Worm (Caenorhabditis elegans) whole organism, young adult: ENCODE data around the gene cest-13.

Source experiments
- B0019.2 ChIP-seq: fragments of 200-800 bp; sonication (Bioruptor generic); conservative IDR thresholded peaks from 2 replicates; pipeline ENCODE4 v1.3.6; 2022; ENCODE audit warnings: missing genetic modification reagents, missing genetic modification characterization, missing compliant biosample characterization
- B0336.3 ChIP-seq: fragments of 200-800 bp; sonication (Bioruptor generic); IDR thresholded peaks from 2 replicates; pipeline ENCODE4 v1.3.6; 2022; ENCODE audit warnings: missing genetic modification characterization, missing compliant biosample characterization
- F10E7.11 ChIP-seq: sonication (generic microtip); optimal IDR thresholded peaks from 2 replicates; lab custom pipeline; 2017; ENCODE audit warnings: mild to moderate bottlenecking, missing genetic modification characterization, moderate library complexity, missing compliant biosample characterization
- F33H1.4 ChIP-seq: fragments of 200-800 bp; sonication (Bioruptor generic); IDR thresholded peaks from 2 replicates; pipeline ENCODE4 v1.3.6; 2022; ENCODE audit warnings: missing genetic modification reagents, missing genetic modification characterization, missing compliant biosample characterization
- F39B2.1 ChIP-seq: fragments of 200-800 bp; sonication (Bioruptor generic); IDR thresholded peaks from 2 replicates; pipeline ENCODE4 v1.3.6; 2022; ENCODE audit warnings: missing genetic modification reagents, missing genetic modification characterization, missing compliant biosample characterization
- F49E8.2 ChIP-seq: sonication (generic microtip); optimal IDR thresholded peaks from 3 replicates; lab custom pipeline; 2017; ENCODE audit warnings: missing genetic modification characterization, mild to moderate bottlenecking, missing compliant biosample characterization, antibody characterized with exemption, moderate library complexity; ENCODE audit not compliant: insufficient read depth
- T26A5.8 ChIP-seq: sonication (generic microtip); optimal IDR thresholded peaks from 2 replicates; lab custom pipeline; 2016; ENCODE audit warnings: missing genetic modification characterization, missing compliant biosample characterization
- Y56A3A.18 ChIP-seq: fragments of 200-800 bp; sonication (Bioruptor generic); IDR thresholded peaks from 2 replicates; pipeline ENCODE4 v1.3.6; 2022; ENCODE audit warnings: missing genetic modification reagents, missing genetic modification characterization, missing compliant biosample characterization
- Y67H2A.10 ChIP-seq: fragments of 200-800 bp; sonication (Bioruptor generic); conservative IDR thresholded peaks from 2 replicates; pipeline ENCODE4 v1.3.6; 2022; ENCODE audit warnings: missing genetic modification reagents, missing genetic modification characterization, missing compliant biosample characterization
- Y79H2A.3 ChIP-seq: fragments of 200-800 bp; sonication (Bioruptor generic); conservative IDR thresholded peaks from 2 replicates; pipeline ENCODE4 v1.3.6; 2022; ENCODE audit warnings: missing genetic modification reagents, missing genetic modification characterization, missing compliant biosample characterization
- Y95B8A.8 ChIP-seq: fragments of 200-800 bp; sonication (Bioruptor generic); IDR thresholded peaks from 2 replicates; pipeline ENCODE4 v1.3.6; 2022; ENCODE audit warnings: missing genetic modification reagents, missing genetic modification characterization, missing compliant biosample characterization
- ZK185.1 ChIP-seq: sonication (generic microtip); optimal IDR thresholded peaks from 2 replicates; lab custom pipeline; 2016; ENCODE audit warnings: mild to moderate bottlenecking, missing genetic modification characterization, missing compliant biosample characterization; ENCODE audit not compliant: poor library complexity, severe bottlenecking
- aptf-2 ChIP-seq: fragments of 200-800 bp; sonication (Bioruptor generic); conservative IDR thresholded peaks from 2 replicates; pipeline ENCODE4 v1.3.6; 2022; ENCODE audit warnings: missing genetic modification reagents, missing genetic modification characterization, missing compliant biosample characterization
- aptf-3 ChIP-seq: fragments of 200-800 bp; sonication (Bioruptor generic); IDR thresholded peaks from 2 replicates; pipeline ENCODE4 v1.3.6; 2022; ENCODE audit warnings: missing genetic modification characterization, missing compliant biosample characterization
- atf-7 ChIP-seq: sonication (generic microtip); optimal IDR thresholded peaks from 2 replicates; lab custom pipeline; 2017; ENCODE audit warnings: mild to moderate bottlenecking, missing genetic modification characterization, missing compliant biosample characterization
- attf-5 ChIP-seq: fragments of 200-800 bp; sonication (Bioruptor generic); optimal IDR thresholded peaks from 2 replicates; lab custom pipeline; 2018; ENCODE audit warnings: mild to moderate bottlenecking, missing genetic modification characterization, missing compliant biosample characterization
- bed-2 ChIP-seq: fragments of 200-800 bp; sonication (Bioruptor generic); IDR thresholded peaks from 2 replicates; pipeline ENCODE4 v1.3.6; 2022; ENCODE audit warnings: missing genetic modification reagents, missing genetic modification characterization, missing compliant biosample characterization
- cebp-1 ChIP-seq, 2 experiments: fragments of 200-800 bp in 1 of 2; sonication (Bioruptor generic) in 1 of 2; sonication (generic microtip) in 1 of 2; IDR thresholded peaks in 1 of 2; optimal IDR thresholded peaks in 1 of 2; 2 replicates each; pipeline versions ENCODE4 v1.3.6 to Lab custom; 2017 to 2022; ENCODE audit warnings: missing compliant biosample characterization in 2 of 2, missing genetic modification characterization in 2 of 2, mild to moderate bottlenecking in 1 of 2, missing genetic modification reagents in 1 of 2, moderate library complexity in 1 of 2
- ceh-27 ChIP-seq: fragments of 200-800 bp; sonication (Bioruptor generic); optimal IDR thresholded peaks from 2 replicates; lab custom pipeline; 2018; ENCODE audit warnings: mild to moderate bottlenecking, missing genetic modification characterization, moderate library complexity, missing compliant biosample characterization
- ceh-40 ChIP-seq: fragments of 200-800 bp; sonication (Bioruptor generic); IDR thresholded peaks from 2 replicates; pipeline ENCODE4 v1.3.6; 2022; ENCODE audit warnings: missing genetic modification characterization, missing compliant biosample characterization
- die-1 ChIP-seq: sonication (generic microtip); optimal IDR thresholded peaks from 2 replicates; lab custom pipeline; 2016; ENCODE audit warnings: missing genotype, mild to moderate bottlenecking, missing genetic modification characterization, missing compliant biosample characterization
- dpl-1 ChIP-seq: fragments of 150-350 bp; optimal IDR thresholded peaks from 2 replicates; lab custom pipeline; 2014; ENCODE audit warnings: missing biosample characterization, missing genetic modification reagents, missing genetic modification characterization
- efl-1 ChIP-seq: fragments of 150-350 bp; optimal IDR thresholded peaks from 2 replicates; lab custom pipeline; 2014; ENCODE audit warnings: missing biosample characterization, missing genetic modification reagents, missing genetic modification characterization
- ekl-4 ChIP-seq: fragments of 200-800 bp; sonication (Bioruptor generic); IDR thresholded peaks from 2 replicates; pipeline ENCODE4 v1.3.6; 2022; ENCODE audit warnings: missing genetic modification reagents, missing genetic modification characterization, missing compliant biosample characterization
- ets-4 ChIP-seq: fragments of 200-800 bp; sonication (Bioruptor generic); optimal IDR thresholded peaks from 2 replicates; lab custom pipeline; 2018; ENCODE audit warnings: mild to moderate bottlenecking, missing genetic modification characterization, missing compliant biosample characterization
- fkh-3 ChIP-seq: sonication (generic microtip); optimal IDR thresholded peaks from 2 replicates; lab custom pipeline; 2016; ENCODE audit warnings: mild to moderate bottlenecking, missing genetic modification characterization, missing compliant biosample characterization
- him-1 ChIP-seq: sonication (generic microtip); optimal IDR thresholded peaks from 2 replicates; lab custom pipeline; 2016; ENCODE audit warnings: missing genotype, missing genetic modification reagents, missing genetic modification characterization, missing compliant biosample characterization
- hlh-26 ChIP-seq: fragments of 200-800 bp; sonication (Bioruptor generic); conservative IDR thresholded peaks from 2 replicates; pipeline ENCODE4 v1.3.6; 2022; ENCODE audit warnings: missing genetic modification reagents, missing genetic modification characterization, missing compliant biosample characterization
- hmg-1.2 ChIP-seq: fragments of 200-800 bp; sonication (Bioruptor generic); IDR thresholded peaks from 2 replicates; pipeline ENCODE4 v1.3.6; 2022; ENCODE audit warnings: missing genetic modification reagents, missing genetic modification characterization, missing compliant biosample characterization
- let-607 ChIP-seq, 2 experiments: fragments of 200-800 bp in 1 of 2; sonication (Bioruptor generic) in 1 of 2; sonication (generic microtip) in 1 of 2; optimal IDR thresholded peaks; 2 replicates each; lab custom pipeline; 2016 to 2018; ENCODE audit warnings: mild to moderate bottlenecking in 2 of 2, missing compliant biosample characterization in 2 of 2, missing genetic modification characterization in 2 of 2, moderate library complexity in 2 of 2, missing genotype in 1 of 2
- lin-35 ChIP-seq, 3 experiments: fragments of 150-350 bp in 2 of 3; sonication (generic microtip) in 1 of 3; optimal IDR thresholded peaks; 2 replicates each; lab custom pipeline; 2014 to 2018; ENCODE audit warnings: missing biosample characterization in 3 of 3, missing genetic modification characterization in 3 of 3, missing genetic modification reagents in 3 of 3
- madf-10 ChIP-seq: sonication (generic microtip); optimal IDR thresholded peaks from 2 replicates; lab custom pipeline; 2016; ENCODE audit warnings: mild to moderate bottlenecking, missing genetic modification characterization, missing compliant biosample characterization
- madf-3 ChIP-seq: fragments of 200-800 bp; sonication (Bioruptor generic); IDR thresholded peaks from 2 replicates; pipeline ENCODE4 v1.3.6; 2022; ENCODE audit warnings: missing genetic modification reagents, missing genetic modification characterization, missing compliant biosample characterization
- madf-6 ChIP-seq: fragments of 200-800 bp; sonication (Bioruptor generic); IDR thresholded peaks from 2 replicates; pipeline ENCODE4 v1.3.6; 2022; ENCODE audit warnings: missing genetic modification reagents, missing genetic modification characterization, missing compliant biosample characterization
- mcd-1 ChIP-seq: fragments of 200-800 bp; sonication (Bioruptor generic); IDR thresholded peaks from 2 replicates; pipeline ENCODE4 v1.3.6; 2022; ENCODE audit warnings: missing genetic modification reagents, missing genetic modification characterization, missing compliant biosample characterization
- mel-28 ChIP-seq: sonication (generic microtip); optimal IDR thresholded peaks from 2 replicates; lab custom pipeline; 2016; ENCODE audit warnings: borderline replicate concordance, mild to moderate bottlenecking, missing genetic modification characterization, missing compliant biosample characterization
- mes-4 ChIP-seq: sonication (generic microtip); optimal IDR thresholded peaks from 2 replicates; lab custom pipeline; 2016; ENCODE audit warnings: missing genotype, missing genetic modification characterization, missing compliant biosample characterization
- nhr-120 ChIP-seq: fragments of 200-800 bp; sonication (Bioruptor generic); IDR thresholded peaks from 2 replicates; pipeline ENCODE4 v1.3.6; 2022; ENCODE audit warnings: missing genetic modification characterization, missing compliant biosample characterization
- nhr-27 ChIP-seq: fragments of 200-800 bp; sonication (Bioruptor generic); optimal IDR thresholded peaks from 2 replicates; lab custom pipeline; 2018; ENCODE audit warnings: mild to moderate bottlenecking, missing genetic modification characterization, moderate library complexity, missing compliant biosample characterization
- snpc-1.1 ChIP-seq: sonication (generic microtip); optimal IDR thresholded peaks from 2 replicates; lab custom pipeline; 2017; ENCODE audit warnings: missing genetic modification characterization, mild to moderate bottlenecking, missing compliant biosample characterization, antibody characterized with exemption, moderate library complexity, missing genotype, missing genetic modification reagents; ENCODE audit not compliant: insufficient read depth
- tbx-9 ChIP-seq: sonication (generic microtip); optimal IDR thresholded peaks from 2 replicates; lab custom pipeline; 2016; ENCODE audit warnings: borderline replicate concordance, missing genetic modification characterization, inconsistent platforms, missing compliant biosample characterization
- xnd-1 ChIP-seq: sonication (generic microtip); optimal IDR thresholded peaks from 2 replicates; lab custom pipeline; 2016; ENCODE audit warnings: missing genotype, missing genetic modification reagents, missing genetic modification characterization, missing compliant biosample characterization
- zfh-2 ChIP-seq: fragments of 200-800 bp; sonication (Bioruptor generic); conservative IDR thresholded peaks from 2 replicates; pipeline ENCODE4 v1.3.6; 2022; ENCODE audit warnings: missing genetic modification reagents, missing genetic modification characterization, missing compliant biosample characterization
- zim-3 ChIP-seq: sonication (generic microtip); optimal IDR thresholded peaks from 2 replicates; lab custom pipeline; 2017; ENCODE audit warnings: mild to moderate bottlenecking, missing genetic modification characterization, moderate library complexity, missing compliant biosample characterization
- ztf-25 ChIP-seq: fragments of 200-800 bp; sonication (Bioruptor generic); IDR thresholded peaks from 2 replicates; pipeline ENCODE4 v1.3.6; 2022; ENCODE audit warnings: missing genetic modification reagents, missing genetic modification characterization, missing compliant biosample characterization
- ztf-26 ChIP-seq: sonication (generic microtip); optimal IDR thresholded peaks from 2 replicates; lab custom pipeline; 2017; ENCODE audit warnings: missing genetic modification characterization, missing compliant biosample characterization
- ztf-3 ChIP-seq: fragments of 200-800 bp; sonication (Bioruptor generic); optimal IDR thresholded peaks from 2 replicates; lab custom pipeline; 2018; ENCODE audit warnings: mild to moderate bottlenecking, missing genetic modification characterization, missing compliant biosample characterization
- ztf-6 ChIP-seq: fragments of 200-800 bp; sonication (Bioruptor generic); IDR thresholded peaks from 2 replicates; pipeline ENCODE4 v1.3.6; 2022; ENCODE audit warnings: missing genetic modification reagents, missing genetic modification characterization, missing compliant biosample characterization

The cest-13 gene

DNA sequence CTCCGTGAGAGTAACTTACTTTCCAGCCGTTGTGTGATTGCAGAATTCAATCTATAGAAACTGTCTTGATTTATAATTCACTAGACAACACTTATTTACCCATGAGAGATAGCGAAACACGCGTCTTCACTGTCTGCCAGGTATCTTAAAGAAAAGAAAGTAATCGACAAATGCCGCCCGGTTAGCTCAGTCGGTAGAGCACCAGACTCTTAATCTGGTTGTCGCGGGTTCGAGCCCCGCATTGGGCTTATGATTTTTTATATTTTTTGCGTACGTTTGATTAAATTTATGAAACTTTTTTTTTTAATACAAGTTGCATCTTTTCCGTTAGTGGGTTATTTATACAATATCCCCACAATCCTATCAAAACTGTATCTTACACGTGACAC, 22.0 kb downstream of the cest-13 start (continued):
- TF ChIP-seq ztf-26 (tag; lab: Kevin White, UChicago) (no peak), ets-4 (no peak), F39B2.1 (no peak), madf-3 (no peak), cebp-1 (GFP tag; IDR thresholded peaks at IDR 0.05; lab: Robert Waterston, UW) (0 out of 2 replicates have a peak, but pooled peaks have one; percentile 15), cebp-1 (tag; optimal IDR thresholded peaks at IDR 0.05; lab: Kevin White, UChicago) (no peak), aptf-2 (GFP tag; lab: Robert Waterston, UW) (no peak), him-1 (tag; lab: Kevin White, UChicago) (peak; percentile 74), hlh-26 (GFP tag; lab: Robert Waterston, UW) (no peak), aptf-3 (GFP tag; lab: Robert Waterston, UW) (no peak; the same call in 1 of the 2 replicates), F49E8.2 (tag; lab: Kevin White, UChicago) (no peak), snpc-1.1 (tag; lab: Kevin White, UChicago) (no peak), Y95B8A.8 (GFP tag; lab: Robert Waterston, UW) (no peak), F10E7.11 (tag; lab: Kevin White, UChicago) (no peak), attf-5 (peak; percentile 22), nhr-120 (GFP tag; lab: Robert Waterston, UW) (no peak), bed-2 (no peak), madf-6 (GFP tag; lab: Robert Waterston, UW) (no peak), Y56A3A.18 (GFP tag; lab: Robert Waterston, UW) (peak; percentile 54; the same call in 1 of the 2 replicates), die-1 (peak; percentile 81), let-607 (tag; optimal IDR thresholded peaks at IDR 0.05; lab: Kevin White, UChicago) (no peak), zim-3 (tag; lab: Kevin White, UChicago) (no peak), B0336.3 (GFP tag; lab: Robert Waterston, UW) (no peak), hmg-1.2 (GFP tag; lab: Robert Waterston, UW) (peak; percentile 68), ekl-4 (GFP tag; lab: Robert Waterston, UW) (no peak), T26A5.8 (no peak), atf-7 (tag; lab: Kevin White, UChicago) (no peak), tbx-9 (tag; lab: Kevin White, UChicago) (no peak), madf-10 (tag; lab: Kevin White, UChicago) (peak; percentile 31), mes-4 (tag; lab: Kevin White, UChicago) (no peak), ztf-3 (GFP tag; lab: Kevin White, UChicago) (no peak), ztf-6 (GFP tag; lab: Robert Waterston, UW) (no peak), dpl-1 (GFP tag; lab: Kevin White, UChicago) (no peak), ZK185.1 (tag; lab: Kevin White, UChicago) (peak; percentile 56), lin-35 (GFP tag; optimal IDR thresholded peaks at IDR 0.05; lab: Kevin White, UChicago) (no peak), nhr-27 (tag; lab: Kevin White, UChicago) (no peak), efl-1 (GFP tag; lab: Kevin White, UChicago) (no peak), zfh-2 (GFP tag; lab: Robert Waterston, UW) (no peak), ceh-40 (GFP tag; lab: Robert Waterston, UW) (peak; percentile 65; the same call in 1 of the 2 replicates), mcd-1 (GFP tag; lab: Robert Waterston, UW) (no peak), ceh-27 (GFP tag; lab: Kevin White, UChicago) (peak; percentile 2), mel-28 (tag; lab: Kevin White, UChicago) (no peak), Y79H2A.3 (GFP tag; lab: Robert Waterston, UW) (no peak), F33H1.4 (GFP tag; lab: Robert Waterston, UW) (no peak), ztf-25 (GFP tag; lab: Robert Waterston, UW) (peak; percentile 76; the same call in 1 of the 2 replicates), B0019.2 (GFP tag; lab: Robert Waterston, UW) (no peak), Y67H2A.10 (GFP tag; lab: Robert Waterston, UW) (no peak), xnd-1 (tag; lab: Kevin White, UChicago) (no peak), fkh-3 (no peak)
